Fruit fly (Drosophila melanogaster): ENCODE results near the gene CG43085.

CG43085 gene

DNA sequence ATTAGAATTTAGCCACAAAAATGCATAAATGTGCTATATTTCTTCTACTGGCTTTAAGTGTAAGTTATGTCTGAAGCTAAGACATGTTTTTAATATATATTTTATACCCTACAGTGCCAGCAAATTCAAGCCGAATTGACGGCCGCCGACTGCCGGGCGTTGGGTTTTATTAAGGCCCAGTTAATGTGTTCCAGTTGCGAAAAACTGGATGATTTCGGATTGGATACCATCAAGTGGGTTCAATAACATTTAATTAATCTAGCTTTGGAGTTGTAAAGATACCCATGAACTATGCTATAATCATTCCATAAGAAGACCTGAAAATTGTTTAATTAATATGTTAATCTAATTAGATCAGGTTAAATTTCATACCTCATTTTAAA lies 8.1 kb upstream of the CG43085 start:
- TF ChIP-seq noc (tag; optimal IDR thresholded peaks at IDR 0.05), result no peak

DNA sequence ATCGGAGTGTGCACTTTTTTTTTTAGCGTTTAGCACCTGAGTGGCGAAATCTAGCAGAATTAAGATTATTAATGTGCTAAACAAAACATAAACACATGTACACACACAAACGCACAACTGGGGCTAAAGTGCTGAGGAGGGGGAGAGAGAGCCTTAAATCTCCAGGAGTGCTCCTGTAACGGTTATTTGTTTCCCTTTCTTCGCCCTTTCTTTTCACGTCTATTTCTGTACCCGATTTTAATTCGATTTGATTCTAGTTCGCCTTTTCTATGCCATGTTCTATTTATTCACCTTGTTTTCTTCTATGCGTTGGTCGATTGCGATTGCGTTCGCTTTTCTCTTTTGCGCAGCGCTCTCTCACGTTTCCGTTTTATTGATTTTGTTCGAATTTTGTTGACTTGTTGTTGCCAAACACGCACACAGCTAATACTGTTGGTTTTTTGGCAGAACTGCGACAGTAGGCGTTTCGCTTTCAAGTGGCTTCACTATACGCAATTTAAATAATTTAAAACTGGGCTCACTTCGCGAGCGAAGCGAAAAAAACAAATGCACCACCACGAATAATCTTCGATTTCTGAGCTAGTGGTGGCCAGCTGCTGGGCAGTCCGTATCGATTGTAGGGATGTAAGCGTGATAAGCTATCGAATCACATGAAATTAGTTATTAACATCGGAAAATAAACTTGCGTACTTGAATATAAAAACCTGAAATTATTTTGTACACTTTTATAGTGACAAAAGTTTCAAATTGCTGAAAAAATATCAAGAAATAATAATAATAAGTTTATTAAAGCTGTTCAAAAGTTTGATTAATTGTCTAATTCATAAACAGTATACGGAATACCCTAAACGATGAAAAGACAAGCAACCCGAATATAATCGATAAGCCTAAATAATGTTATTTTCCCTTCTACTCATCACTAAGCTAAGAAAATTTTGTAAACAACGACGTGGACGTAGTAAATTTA lies 7.4 kb upstream of the CG43085 start, which contains the start of the genes Krn, Ndfip and CG7484:
Gene Krn (minus strand): TSS at position 580 of the 967 bp plus-strand sequence.
Gene Ndfip (minus strand): TSS at position 580 of the 967 bp plus-strand sequence.
Gene CG7484 (plus strand): TSS at position 917 of the 967 bp plus-strand sequence.
- TF ChIP-seq noc (tag; optimal IDR thresholded peaks at IDR 0.05), result peak; percentile 92

DNA sequence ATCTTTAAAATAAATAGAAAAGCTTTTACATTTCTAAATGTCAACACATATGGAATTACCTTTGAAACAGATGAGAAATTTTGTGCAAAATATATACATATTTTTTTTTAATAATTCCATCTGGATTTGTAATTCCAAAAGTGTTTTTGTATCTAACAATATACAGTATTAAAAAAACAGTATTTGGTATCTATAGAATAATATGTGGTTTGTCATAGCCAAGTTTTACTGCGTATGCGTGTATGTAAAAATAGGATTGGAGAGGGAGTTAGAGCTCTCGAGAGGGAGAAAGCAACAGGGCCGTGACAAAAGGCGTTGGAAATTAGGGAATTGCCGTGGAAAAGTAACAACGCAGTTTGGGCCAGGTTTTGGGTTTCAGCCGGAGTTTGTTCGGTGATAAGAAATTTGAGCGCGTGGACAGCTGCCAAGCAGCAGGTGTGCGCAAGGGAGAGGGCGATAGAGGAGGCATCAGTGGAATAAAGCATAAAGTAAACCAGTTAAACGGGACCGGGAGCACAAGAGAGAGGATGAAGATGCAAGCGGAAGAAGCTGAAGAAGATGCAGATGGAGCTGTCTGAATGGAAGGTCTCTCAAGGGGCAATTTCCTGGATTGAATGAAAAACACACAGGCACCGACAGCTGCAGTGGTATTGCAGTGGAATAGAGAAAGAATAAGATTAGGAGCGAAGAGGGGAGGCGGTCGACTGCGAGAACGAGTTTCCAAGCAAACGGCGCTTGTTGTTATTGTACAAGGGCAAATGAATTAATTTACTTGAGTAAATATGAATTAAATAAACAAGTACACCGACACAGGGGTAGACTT lies 6.6 kb upstream of the CG43085 start:
- peak; percentile 23 for TF ChIP-seq noc (tag; optimal IDR thresholded peaks at IDR 0.05)

DNA sequence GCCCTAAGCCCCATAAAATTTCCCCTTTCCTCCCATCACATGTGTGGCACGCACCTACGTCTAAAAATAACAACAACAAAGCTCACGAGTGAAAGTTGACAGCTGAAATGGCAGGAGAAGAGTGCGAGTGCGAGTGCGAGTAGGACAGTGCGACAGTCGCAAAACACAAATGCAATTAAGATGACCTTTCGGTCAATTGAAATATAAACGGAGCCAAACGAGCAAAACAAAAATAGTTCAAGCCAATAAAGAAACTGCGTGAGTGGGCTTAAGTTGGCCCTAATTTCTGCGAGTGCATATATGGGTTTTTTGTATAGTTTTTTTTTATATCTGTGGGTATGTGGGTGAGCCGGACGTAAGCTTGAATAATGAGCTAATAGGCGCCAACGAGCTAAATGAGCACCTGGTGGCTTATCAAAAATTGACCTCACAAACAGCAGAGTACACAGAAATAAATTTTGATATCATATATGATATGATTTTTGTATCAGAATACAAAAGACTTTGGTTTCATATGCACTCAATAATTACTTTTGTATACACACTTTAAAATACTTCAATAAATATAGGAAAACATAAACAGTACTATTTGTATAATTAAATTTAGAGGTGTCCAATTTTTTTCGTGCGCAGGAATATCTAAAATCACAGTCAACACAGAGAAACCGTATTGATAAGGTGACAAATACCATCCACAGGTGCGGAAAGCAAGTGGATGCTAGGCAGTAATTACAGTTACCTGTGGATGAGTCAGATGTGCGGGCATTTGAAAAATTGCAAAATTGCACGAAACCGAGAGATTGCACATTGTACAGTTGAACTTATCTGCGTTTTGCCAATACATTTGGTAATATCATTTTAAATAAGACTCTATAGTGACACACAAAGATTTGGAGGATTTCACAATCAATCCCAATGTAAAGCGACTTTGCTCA lies 5.4 kb upstream of the CG43085 start:
- TF ChIP-seq noc (tag; optimal IDR thresholded peaks at IDR 0.05), result peak; percentile 62

DNA sequence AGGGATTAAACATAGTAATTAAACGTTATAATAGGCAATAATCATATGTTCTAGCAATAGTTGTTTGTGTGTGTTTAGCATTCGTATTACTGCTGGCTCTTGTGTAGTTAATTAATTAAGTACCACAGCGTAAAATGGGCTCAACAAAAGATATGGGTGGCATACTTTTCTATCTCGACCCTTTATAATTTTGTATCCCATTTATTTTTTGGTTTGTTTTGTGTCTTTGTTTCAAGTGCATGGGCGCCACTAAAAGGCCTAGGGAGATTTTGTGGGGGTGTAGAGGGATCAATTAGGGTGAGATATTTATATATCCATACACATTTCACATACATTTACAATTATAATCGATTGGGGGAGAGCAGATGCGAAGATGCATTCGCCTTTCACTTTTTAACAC lies 1.0 kb upstream of the CG43085 start:
- TF ChIP-seq noc (tag; optimal IDR thresholded peaks at IDR 0.05), result no peak

DNA sequence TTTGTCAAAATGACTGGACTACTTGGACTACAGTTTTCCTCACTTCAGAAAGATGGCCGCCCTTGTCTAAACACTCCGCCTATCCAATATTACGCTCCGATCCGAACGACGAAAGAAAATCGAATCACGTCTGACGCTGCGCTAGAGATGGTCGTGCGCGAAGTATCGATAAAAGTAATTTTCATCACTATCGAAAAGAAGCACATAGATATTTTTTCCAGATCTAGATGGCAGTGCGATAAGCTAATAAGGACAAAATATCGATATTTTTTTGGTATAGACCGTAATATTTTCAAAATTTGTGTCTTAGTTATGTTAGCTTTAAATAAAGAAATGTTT lies 1.7 kb downstream of the CG43085 start, which contains the start of gene Pep:
Gene Pep (minus strand): TSS at position 131 of the 339 bp plus-strand sequence.
- no peak for TF ChIP-seq noc (tag; optimal IDR thresholded peaks at IDR 0.05)

DNA sequence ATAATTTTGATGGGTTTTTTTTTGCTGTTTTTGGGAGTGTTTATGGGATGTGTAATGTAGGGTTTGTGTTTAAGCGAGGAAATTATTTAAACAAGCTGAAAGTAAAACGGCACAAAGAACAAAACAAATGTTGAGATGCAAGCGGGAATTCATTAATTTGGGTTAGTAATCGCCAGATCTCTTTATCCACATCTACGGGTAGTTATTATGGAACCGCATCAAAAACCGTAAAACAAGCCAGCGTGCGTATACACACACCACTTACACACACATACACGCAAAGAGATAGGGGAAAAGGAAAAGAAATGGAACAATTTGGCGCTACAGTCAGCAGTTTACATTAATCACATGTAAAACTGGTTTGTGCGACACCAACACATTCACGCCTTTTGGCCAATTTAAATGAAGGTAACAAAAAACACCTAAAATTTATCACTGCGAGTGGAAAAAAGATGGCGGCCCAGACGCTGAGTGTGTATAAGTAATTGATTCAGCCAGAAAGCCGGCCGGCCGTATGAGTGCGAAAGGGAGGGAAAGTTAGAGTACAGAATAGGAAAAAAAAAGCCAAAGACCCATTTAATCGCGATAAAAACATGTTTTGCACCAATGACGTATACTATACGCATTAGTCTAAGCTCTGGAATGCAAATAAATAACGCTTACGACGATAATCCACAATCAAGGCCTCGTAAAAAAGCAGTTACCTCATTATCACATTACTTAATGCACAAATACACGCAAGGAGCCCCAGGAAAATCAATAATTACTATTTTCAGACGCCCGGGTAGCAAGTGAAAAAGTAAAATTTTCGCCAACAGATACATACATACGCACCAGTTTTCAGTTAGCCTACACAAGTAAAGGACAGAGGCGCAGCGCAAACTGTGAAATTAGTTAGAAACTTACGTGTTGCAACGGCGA lies 2.3 kb downstream of the CG43085 start:
- TF ChIP-seq noc (tag; optimal IDR thresholded peaks at IDR 0.05), result peak; percentile 26

DNA sequence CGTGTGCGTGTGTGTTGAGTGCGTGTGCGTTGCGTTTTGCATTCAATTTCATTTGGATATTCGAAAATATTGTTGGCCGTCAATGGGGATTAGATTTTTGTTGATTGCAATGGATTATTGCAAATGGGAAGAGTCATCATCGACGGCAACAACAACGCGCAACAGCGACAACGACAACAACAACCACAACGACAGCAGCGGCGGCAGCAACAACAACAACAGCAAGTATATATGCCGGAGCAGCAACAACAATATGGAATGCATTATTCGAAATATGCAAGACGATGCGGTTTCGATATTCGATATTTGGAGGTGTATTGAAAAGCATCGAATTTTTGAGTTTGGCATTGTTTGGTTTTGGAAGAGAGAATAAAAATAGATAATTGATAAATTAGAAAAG lies 4.5 kb downstream of the CG43085 start:
- TF ChIP-seq noc (tag; optimal IDR thresholded peaks at IDR 0.05), result no peak

DNA sequence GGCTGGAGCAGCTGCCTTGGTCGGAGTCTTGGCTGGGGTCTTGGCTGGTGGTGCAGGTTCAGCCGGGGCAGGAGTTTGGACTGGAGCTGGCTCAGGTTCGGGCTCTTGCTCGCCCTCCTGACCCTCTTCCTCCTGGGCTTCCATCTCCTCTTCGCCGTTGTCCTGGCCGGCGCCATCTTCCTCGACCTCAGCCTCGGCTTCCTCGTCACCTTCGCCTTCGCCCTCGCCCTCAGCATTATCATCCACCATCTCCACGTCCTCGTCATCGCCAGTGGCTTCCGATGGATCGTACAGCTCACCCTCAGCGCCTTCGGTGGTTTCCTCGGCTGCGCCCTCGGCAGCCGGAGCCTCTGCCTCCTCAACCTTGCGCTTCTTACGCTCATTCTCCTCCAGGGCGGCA lies 7.9 kb downstream of the CG43085 start:
- no peak for TF ChIP-seq noc (tag; optimal IDR thresholded peaks at IDR 0.05)

DNA sequence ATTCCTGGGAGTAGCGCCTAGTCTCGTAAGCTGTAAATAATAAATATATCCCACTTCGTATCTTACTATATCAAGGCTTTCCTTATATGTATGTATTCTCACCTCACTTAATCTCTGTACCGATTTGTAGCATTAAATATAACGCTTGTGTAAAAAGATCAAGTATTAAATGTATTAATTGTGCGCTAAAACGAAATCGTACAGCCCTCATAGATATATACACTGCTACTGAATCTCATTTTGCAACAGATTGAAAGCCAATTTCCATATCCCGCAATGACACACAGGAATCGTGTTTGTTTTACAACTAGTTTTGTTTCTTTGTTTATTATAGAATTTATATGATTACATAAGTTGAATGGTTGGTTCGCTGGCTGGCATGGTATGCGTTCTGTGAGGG lies 8.7 kb downstream of the CG43085 start:
- no peak for TF ChIP-seq noc (tag; optimal IDR thresholded peaks at IDR 0.05)

DNA sequence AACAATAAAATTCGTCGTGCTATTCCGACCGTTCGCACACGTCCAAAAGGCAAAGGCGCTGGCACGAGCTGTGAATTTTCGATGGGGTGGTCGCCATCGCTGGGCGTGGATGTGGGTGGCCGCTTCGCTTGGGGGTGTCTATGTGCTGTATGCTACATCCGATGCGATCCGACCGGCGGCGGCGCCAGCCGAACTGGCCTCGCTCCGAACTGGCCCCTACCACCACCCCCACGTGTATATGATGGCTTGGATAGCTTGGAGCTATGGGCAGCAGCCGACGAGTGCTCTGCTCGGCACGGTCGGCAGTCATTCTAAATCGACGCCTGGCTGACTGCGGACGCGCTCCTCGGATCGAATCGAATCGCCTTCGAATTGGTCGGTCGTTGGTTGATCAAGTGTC lies 13.4 kb downstream of the CG43085 start, which contains the start of gene CG7497:
Gene CG7497 (plus strand): TSS at position 308 of the 400 bp plus-strand sequence.
- TF ChIP-seq noc (tag; optimal IDR thresholded peaks at IDR 0.05), result no peak

DNA sequence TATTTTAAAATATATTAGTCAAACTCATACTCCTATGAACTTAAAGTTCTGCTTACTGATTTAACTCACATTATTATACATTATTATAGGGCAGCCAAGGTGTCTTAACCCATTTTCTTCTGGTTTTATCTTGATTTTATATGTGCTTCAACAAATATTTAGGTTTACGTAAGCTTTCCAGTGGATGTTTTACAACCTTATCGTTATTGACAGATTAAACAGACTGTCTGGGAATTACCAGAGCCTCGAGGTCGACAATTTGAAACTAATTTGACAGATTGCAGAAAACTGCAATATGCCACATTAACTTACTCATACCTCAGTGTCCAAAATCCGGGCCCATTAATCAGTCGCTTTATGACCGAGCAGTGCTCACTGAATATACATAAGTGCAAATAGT lies 15.3 kb downstream of the CG43085 start:
- TF ChIP-seq noc (tag; optimal IDR thresholded peaks at IDR 0.05), result no peak

DNA sequence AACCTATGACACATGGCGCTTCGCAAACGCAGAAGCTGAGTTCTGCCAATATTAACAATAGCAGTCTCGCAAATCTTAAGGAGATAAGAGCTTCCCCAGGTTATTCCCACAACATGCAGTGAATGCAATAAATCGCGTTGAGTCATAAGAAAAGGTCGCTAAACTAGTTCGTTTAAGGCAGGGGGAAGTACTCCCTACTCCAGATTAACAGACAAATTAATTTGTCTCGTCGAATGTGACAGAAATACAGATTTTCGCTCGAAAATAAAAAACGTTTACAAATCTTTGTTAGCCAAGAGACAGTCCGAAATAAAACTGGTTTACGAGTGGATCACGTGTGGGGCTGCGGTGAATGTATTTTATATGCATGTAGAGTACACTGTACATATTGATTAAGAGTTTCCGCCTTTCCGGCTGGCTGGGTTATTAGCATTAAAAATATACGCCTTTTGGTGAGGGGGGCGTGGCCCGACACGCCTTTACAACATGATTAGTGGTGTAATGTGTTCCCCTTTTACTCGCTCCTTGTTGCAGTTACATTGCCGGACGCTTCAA lies 20.9 kb downstream of the CG43085 start:
- no peak for TF ChIP-seq noc (tag; optimal IDR thresholded peaks at IDR 0.05)

DNA sequence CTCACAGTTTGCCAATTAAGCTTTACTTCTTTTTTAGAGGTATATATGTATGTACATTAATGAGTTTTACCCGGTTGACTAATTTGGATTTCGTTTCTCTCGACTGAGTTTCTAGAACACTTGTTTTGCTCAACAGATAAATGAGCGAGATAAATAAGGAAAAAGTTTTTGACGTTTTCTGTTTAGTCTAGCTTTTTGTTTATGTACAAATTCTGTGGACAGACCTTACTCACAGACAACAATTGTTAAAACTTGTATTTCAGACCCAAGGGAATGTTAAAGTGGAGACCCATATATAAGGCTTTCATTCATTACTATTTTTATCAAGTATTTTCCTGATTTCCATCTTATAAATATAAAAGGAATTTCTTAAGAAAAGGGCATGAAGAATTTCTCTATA lies 21.5 kb downstream of the CG43085 start:
- TF ChIP-seq noc (tag; optimal IDR thresholded peaks at IDR 0.05), result peak; percentile 11
